Worm (Caenorhabditis elegans) whole organism, mixed stage, embryonic: ENCODE measurements around the gene Y41C4A.18.

ENCODE experiments used
- M03D4.4 ChIP-seq: sonication (generic microtip); optimal IDR thresholded peaks from 2 replicates; lab custom pipeline; 2017; ENCODE audit warnings: mild to moderate bottlenecking, missing genetic modification characterization, missing compliant biosample characterization
- bed-3 ChIP-seq: fragments of 200-800 bp; sonication (Bioruptor generic); optimal IDR thresholded peaks from 3 replicates; lab custom pipeline; 2018; ENCODE audit warnings: mild to moderate bottlenecking, missing genetic modification characterization, moderate library complexity, missing compliant biosample characterization
- ceh-39 ChIP-seq: fragments of 150-350 bp; optimal IDR thresholded peaks from 2 replicates; lab custom pipeline; 2014; ENCODE audit warnings: missing biosample characterization, missing genetic modification characterization
- ceh-43 ChIP-seq: fragments of 200-800 bp; sonication (Bioruptor generic); optimal IDR thresholded peaks from 2 replicates; lab custom pipeline; 2018; ENCODE audit warnings: mild to moderate bottlenecking, missing genetic modification characterization, moderate library complexity, missing compliant biosample characterization
- ceh-83 ChIP-seq: fragments of 200-800 bp; sonication (Bioruptor generic); optimal IDR thresholded peaks from 2 replicates; lab custom pipeline; 2018; ENCODE audit warnings: mild to moderate bottlenecking, missing genetic modification characterization, missing compliant biosample characterization
- ces-1 ChIP-seq: fragments of 150-350 bp; optimal IDR thresholded peaks from 2 replicates; lab custom pipeline; 2014; ENCODE audit warnings: missing biosample characterization, missing genetic modification reagents, missing genetic modification characterization
- cnd-1 ChIP-seq: fragments of 200-800 bp; sonication (Bioruptor generic); optimal IDR thresholded peaks from 2 replicates; lab custom pipeline; 2018; ENCODE audit warnings: mild to moderate bottlenecking, missing genetic modification characterization, missing compliant biosample characterization
- drap-1 ChIP-seq: fragments of 200-800 bp; sonication (Bioruptor generic); optimal IDR thresholded peaks from 3 replicates; lab custom pipeline; 2018; ENCODE audit warnings: mild to moderate bottlenecking, missing genetic modification characterization, missing compliant biosample characterization
- elt-1 ChIP-seq: sonication (generic microtip); optimal IDR thresholded peaks from 2 replicates; lab custom pipeline; 2017; ENCODE audit warnings: missing genetic modification characterization, mild to moderate bottlenecking, missing compliant biosample characterization, antibody characterized with exemption, moderate library complexity, borderline replicate concordance; ENCODE audit not compliant: insufficient read depth
- elt-3 ChIP-seq: fragments of 150-350 bp; optimal IDR thresholded peaks from 2 replicates; lab custom pipeline; 2014; ENCODE audit warnings: missing biosample characterization, missing genetic modification characterization
- flh-1 ChIP-seq: fragments of 200-800 bp; sonication (Bioruptor generic); optimal IDR thresholded peaks from 2 replicates; lab custom pipeline; 2018; ENCODE audit warnings: mild to moderate bottlenecking, missing genetic modification characterization, moderate library complexity, missing compliant biosample characterization
- hlh-1 ChIP-seq: fragments of 150-350 bp; optimal IDR thresholded peaks from 2 replicates; lab custom pipeline; 2014; ENCODE audit warnings: missing biosample characterization, missing genetic modification reagents, missing genetic modification characterization
- lin-13 ChIP-seq: fragments of 150-350 bp; optimal IDR thresholded peaks from 2 replicates; lab custom pipeline; 2014; ENCODE audit warnings: missing biosample characterization, missing genetic modification characterization
- lin-32 ChIP-seq: fragments of 200-800 bp; sonication (Bioruptor generic); optimal IDR thresholded peaks from 2 replicates; lab custom pipeline; 2018; ENCODE audit warnings: mild to moderate bottlenecking, missing genetic modification characterization, missing compliant biosample characterization
- lsy-2 ChIP-seq: fragments of 150-350 bp; optimal IDR thresholded peaks from 2 replicates; lab custom pipeline; 2014; ENCODE audit warnings: missing biosample characterization, missing genetic modification characterization
- mab-5 ChIP-seq: fragments of 150-350 bp; optimal IDR thresholded peaks from 2 replicates; lab custom pipeline; 2014; ENCODE audit warnings: missing biosample characterization, missing genetic modification characterization
- mep-1 ChIP-seq: fragments of 150-350 bp; optimal IDR thresholded peaks from 2 replicates; lab custom pipeline; 2017; ENCODE audit warnings: missing biosample characterization, missing genetic modification reagents, missing genetic modification characterization, inconsistent platforms
- mls-2 ChIP-seq: sonication (generic microtip); optimal IDR thresholded peaks from 2 replicates; lab custom pipeline; 2016; ENCODE audit warnings: mild to moderate bottlenecking, missing genetic modification characterization, moderate library complexity, missing compliant biosample characterization
- nhr-12 ChIP-seq: fragments of 150-350 bp; optimal IDR thresholded peaks from 2 replicates; lab custom pipeline; 2014; ENCODE audit warnings: missing biosample characterization, missing genetic modification characterization
- nhr-2 ChIP-seq: fragments of 150-350 bp; optimal IDR thresholded peaks from 2 replicates; lab custom pipeline; 2014; ENCODE audit warnings: missing biosample characterization, missing genetic modification characterization
- nhr-237 ChIP-seq: fragments of 150-350 bp; optimal IDR thresholded peaks from 2 replicates; lab custom pipeline; 2014; ENCODE audit warnings: missing biosample characterization, missing genetic modification characterization
- nhr-28 ChIP-seq: fragments of 150-350 bp; optimal IDR thresholded peaks from 2 replicates; lab custom pipeline; 2014; ENCODE audit warnings: missing biosample characterization, missing genetic modification characterization
- nhr-76 ChIP-seq: sonication (generic microtip); optimal IDR thresholded peaks from 2 replicates; lab custom pipeline; 2017; ENCODE audit warnings: missing biosample characterization, missing genetic modification characterization
- sem-2 ChIP-seq: fragments of 200-800 bp; sonication (Bioruptor generic); optimal IDR thresholded peaks from 2 replicates; lab custom pipeline; 2018; ENCODE audit warnings: mild to moderate bottlenecking, missing genetic modification characterization, missing compliant biosample characterization
- sptf-1 ChIP-seq: sonication (generic microtip); optimal IDR thresholded peaks from 2 replicates; lab custom pipeline; 2017; ENCODE audit warnings: mild to moderate bottlenecking, missing genetic modification characterization, moderate library complexity, missing compliant biosample characterization
- tbx-8 ChIP-seq: fragments of 200-800 bp; sonication (Bioruptor generic); optimal IDR thresholded peaks from 2 replicates; lab custom pipeline; 2018; ENCODE audit warnings: mild to moderate bottlenecking, missing genetic modification characterization, moderate library complexity, missing compliant biosample characterization
- unc-120 ChIP-seq: sonication (generic microtip); optimal IDR thresholded peaks from 2 replicates; lab custom pipeline; 2017; ENCODE audit warnings: missing genetic modification characterization, missing compliant biosample characterization; ENCODE audit not compliant: poor library complexity, severe bottlenecking
- unc-39 ChIP-seq: fragments of 150-350 bp; optimal IDR thresholded peaks from 2 replicates; lab custom pipeline; 2014; ENCODE audit warnings: missing biosample characterization, missing genetic modification characterization
- unc-62 ChIP-seq: fragments of 150-350 bp; optimal IDR thresholded peaks from 2 replicates; lab custom pipeline; 2014; ENCODE audit warnings: missing biosample characterization, missing genetic modification reagents, missing genetic modification characterization
- zip-8 ChIP-seq: fragments of 150-350 bp; optimal IDR thresholded peaks from 2 replicates; lab custom pipeline; 2014; ENCODE audit warnings: missing biosample characterization, missing genetic modification characterization
- ztf-11 ChIP-seq: fragments of 150-350 bp; optimal IDR thresholded peaks from 2 replicates; lab custom pipeline; 2014; ENCODE audit warnings: missing biosample characterization, missing genetic modification characterization

Y41C4A.18 gene

DNA sequence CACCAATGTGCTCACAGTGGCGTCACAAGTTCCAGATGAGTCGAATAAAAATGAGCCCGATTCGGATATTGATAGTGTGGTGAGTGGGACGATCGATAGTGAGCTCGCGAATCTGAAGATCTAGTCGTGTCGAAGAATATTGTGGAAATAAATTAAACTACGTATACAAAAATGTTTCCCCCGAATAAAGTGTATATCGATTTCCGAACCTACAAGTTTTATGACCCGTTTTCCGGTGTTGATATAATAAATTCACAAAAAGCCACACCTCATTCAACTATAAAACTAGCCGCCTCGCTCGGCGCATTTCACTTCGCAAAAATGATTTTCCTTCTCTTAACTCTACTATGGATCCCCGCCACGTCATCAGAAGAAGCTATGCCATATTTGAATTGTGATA, 30.5 kb upstream of the Y41C4A.18 start, which contains the start of gene pqn-84:
pqn-84 (plus strand) TSS at position 301 of the 400 bp plus-strand sequence.
- TF ChIP-seq hlh-1, result no peak
- TF ChIP-seq nhr-12 (tag; lab: Kevin White, UChicago), result no peak
- no peak for TF ChIP-seq nhr-76 (tag; lab: Kevin White, UChicago)
- no peak for TF ChIP-seq sptf-1 (tag; lab: Kevin White, UChicago)
- TF ChIP-seq bed-3 (GFP tag; lab: Kevin White, UChicago), result no peak
- no peak for TF ChIP-seq mls-2 (tag; lab: Kevin White, UChicago)
- no peak for TF ChIP-seq lin-13 (tag; lab: Kevin White, UChicago)
- no peak for TF ChIP-seq M03D4.4
- TF ChIP-seq mep-1, result no peak
- TF ChIP-seq cnd-1 (tag; lab: Kevin White, UChicago), result no peak
- TF ChIP-seq flh-1 (GFP tag; lab: Kevin White, UChicago), result no peak
- no peak for TF ChIP-seq unc-120 (tag; lab: Kevin White, UChicago)
- TF ChIP-seq ceh-43 (GFP tag; lab: Kevin White, UChicago), result no peak
- TF ChIP-seq unc-39 (tag; lab: Kevin White, UChicago), result no peak
- no peak for TF ChIP-seq lin-32
- TF ChIP-seq nhr-2, result no peak
- TF ChIP-seq lsy-2, result no peak
- no peak for TF ChIP-seq tbx-8
- no peak for TF ChIP-seq unc-62 (GFP tag; lab: Kevin White, UChicago)

DNA sequence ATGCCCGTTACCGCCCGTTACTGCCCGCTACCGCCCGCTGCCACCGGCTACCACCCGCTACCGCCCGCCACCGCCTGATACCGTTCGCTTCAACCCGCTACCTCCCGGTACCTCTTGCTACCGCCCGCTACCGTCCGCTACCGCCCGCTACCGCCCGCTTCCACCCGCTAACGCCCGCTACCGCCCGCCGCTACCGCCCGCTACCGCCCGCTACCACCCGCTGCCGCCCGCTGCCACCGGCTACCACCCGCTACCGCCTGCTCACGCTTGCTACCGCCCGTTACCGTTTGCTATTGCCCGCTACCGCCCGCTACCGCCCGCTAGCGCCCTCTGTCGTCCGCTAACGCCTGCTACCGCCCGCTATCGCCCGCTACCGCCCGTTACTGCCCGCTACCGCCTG, 28.5 kb upstream of the Y41C4A.18 start:
- TF ChIP-seq mls-2 (tag; lab: Kevin White, UChicago) (peak; percentile 5), sptf-1 (tag; lab: Kevin White, UChicago) (peak; percentile 53), unc-39 (tag; lab: Kevin White, UChicago) (no peak), ztf-11 (no peak)

DNA sequence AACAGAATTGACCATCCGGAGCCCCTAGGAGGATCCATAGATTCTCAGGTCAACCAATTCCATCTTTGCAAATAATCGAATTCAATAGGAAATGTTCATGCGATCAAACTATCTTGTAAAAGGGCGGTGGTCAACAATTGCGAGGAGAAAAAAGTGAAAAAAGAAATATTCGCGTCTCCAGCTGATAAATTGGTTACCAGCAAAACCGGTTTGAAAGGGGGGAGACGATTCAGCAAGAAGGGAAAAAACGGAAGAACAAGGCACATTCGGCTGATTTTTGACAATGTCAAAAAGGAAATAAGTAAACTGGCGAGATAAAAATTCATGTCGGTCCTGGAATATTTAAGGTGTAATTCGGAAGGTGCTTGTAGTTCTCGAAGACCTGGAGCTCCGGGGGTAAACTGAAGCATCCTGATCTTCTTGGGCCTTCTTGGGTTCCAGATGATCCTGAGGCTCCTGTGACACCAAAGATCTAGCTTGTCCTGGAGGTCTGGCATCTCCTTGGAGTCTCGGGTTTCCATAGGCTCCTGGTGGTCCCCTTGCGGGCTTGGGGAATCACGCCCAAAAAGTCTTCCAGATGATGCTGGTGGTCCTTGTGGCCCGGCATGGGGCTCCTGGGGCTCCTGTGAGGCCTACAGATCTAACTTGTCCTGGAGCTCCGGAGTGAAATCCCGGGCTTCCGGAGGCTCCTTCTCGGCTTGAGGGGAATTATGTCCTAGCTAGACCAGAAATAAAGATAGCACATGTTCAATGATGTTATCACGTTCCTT, 27.2 kb upstream of the Y41C4A.18 start:
- TF ChIP-seq lin-13 (tag; lab: Kevin White, UChicago) (no peak), ceh-43 (GFP tag; lab: Kevin White, UChicago) (no peak), tbx-8 (no peak), ces-1 (GFP tag; lab: Kevin White, UChicago) (no peak)
- TF ChIP-seq, all 35 proteins: peak for 0

DNA sequence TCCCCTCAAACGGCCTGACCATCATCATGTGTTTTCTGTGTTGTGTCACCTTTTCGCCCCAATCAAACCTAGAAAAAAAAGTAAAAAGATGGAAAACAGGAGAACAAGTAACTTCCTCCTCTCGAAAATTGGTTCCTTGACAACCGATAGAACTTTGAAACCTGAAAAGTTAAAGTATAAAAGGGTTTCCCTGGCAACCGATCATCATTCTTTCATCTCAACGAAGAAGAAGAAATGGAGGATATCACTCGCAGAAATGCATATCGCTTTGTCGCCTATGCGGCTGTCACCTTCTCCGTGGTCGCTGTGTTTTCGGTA, 26.7 kb upstream of the Y41C4A.18 start, which contains the start of gene col-95:
col-95 (plus strand) TSS at position 219 of the 318 bp plus-strand sequence.
- no peak for TF ChIP-seq nhr-2
- TF ChIP-seq mep-1, result no peak
- no peak for TF ChIP-seq elt-1
- no peak for TF ChIP-seq tbx-8
- no peak for TF ChIP-seq unc-120 (tag; lab: Kevin White, UChicago)
- no peak for TF ChIP-seq hlh-1
- TF ChIP-seq lsy-2, result no peak
- no peak for TF ChIP-seq bed-3 (GFP tag; lab: Kevin White, UChicago)
- TF ChIP-seq ces-1 (GFP tag; lab: Kevin White, UChicago), result no peak
- TF ChIP-seq mab-5 (tag; lab: Kevin White, UChicago), result no peak
- TF ChIP-seq nhr-12 (tag; lab: Kevin White, UChicago), result no peak
- TF ChIP-seq M03D4.4, result no peak
- no peak for TF ChIP-seq elt-3
- no peak for TF ChIP-seq nhr-76 (tag; lab: Kevin White, UChicago)
- no peak for TF ChIP-seq drap-1 (GFP tag; lab: Kevin White, UChicago)
- TF ChIP-seq, all 35 proteins: peak for 0

DNA sequence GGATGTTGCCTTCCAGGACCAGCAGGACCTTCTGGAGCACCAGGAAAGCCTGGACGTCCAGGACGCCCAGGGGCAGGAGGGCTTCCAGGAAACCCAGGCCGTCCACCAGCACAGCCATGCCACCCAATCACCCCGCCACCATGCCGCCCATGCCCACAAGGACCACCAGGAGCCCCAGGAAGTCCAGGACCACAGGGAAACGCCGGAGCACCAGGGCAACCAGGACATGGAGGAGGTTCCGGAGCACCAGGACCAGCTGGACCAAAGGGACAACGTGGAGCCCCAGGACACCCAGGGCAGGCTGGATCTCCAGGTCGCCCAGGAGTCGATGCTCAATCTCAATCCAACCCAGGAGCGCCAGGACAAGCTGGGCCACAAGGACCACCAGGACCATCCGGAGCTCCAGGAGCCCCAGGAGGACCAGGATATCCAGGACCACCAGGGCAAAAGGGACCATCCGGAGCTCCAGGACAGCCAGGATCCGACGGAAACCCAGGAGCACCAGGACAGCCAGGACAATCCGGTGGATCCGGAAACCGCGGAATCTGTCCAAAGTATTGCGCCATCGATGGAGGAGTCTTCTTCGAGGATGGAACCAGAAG, 25.9 kb upstream of the Y41C4A.18 start:
- TF ChIP-seq ceh-43 (GFP tag; lab: Kevin White, UChicago) (no peak), ceh-39 (tag; lab: Kevin White, UChicago) (no peak), sptf-1 (tag; lab: Kevin White, UChicago) (peak; percentile 20), lin-32 (no peak)

DNA sequence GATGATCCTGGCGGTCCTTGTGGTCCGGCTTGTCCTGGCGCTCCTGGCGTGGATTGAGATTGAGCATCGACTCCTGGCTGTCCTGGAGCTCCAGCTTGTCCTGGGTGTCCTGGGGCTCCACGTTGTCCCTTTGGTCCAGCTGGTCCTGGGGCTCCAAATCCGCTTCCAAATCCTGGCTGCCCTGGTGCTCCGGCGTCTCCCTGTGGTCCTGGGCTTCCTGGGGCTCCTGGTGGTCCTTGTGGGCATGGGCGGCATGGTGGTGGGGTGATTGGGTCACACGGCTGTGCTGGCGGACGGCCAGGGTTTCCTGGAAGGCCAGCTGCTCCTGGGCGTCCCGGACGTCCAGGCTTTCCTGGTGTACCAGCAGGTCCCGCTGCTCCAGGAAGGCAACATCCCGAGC, 24.5 kb upstream of the Y41C4A.18 start:
- TF ChIP-seq nhr-28 (tag; lab: Kevin White, UChicago), result no peak
- no peak for TF ChIP-seq sem-2
- TF ChIP-seq zip-8 (tag; lab: Kevin White, UChicago), result no peak
- TF ChIP-seq ztf-11, result no peak
- no peak for TF ChIP-seq sptf-1 (tag; lab: Kevin White, UChicago)
- no peak for TF ChIP-seq ceh-83
- TF ChIP-seq nhr-237 (tag; lab: Kevin White, UChicago), result no peak
- TF ChIP-seq ceh-39 (tag; lab: Kevin White, UChicago), result no peak
- TF ChIP-seq M03D4.4, result no peak
